Worm (Caenorhabditis elegans): ENCODE data around the gene unc-70.

unc-70 gene

DNA sequence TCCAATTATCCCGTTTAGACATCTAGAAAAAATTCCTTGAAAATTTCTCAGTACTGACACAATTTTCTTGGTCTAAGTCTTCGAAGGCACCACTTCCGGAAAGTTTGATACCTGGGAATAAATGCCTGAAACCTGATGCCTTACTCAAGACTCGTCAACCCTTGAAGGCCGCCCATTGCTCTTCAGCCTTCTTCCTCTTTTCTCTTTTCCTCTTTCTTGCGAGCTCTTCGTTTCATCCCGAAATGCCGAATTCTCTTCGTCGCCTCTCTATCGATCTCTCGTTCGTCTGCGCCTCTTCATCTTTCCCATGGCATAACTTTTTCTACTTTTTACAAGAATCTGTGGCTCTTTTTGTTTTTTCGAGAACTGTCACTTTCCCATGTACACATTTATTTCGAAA, 12.5 kb downstream of the unc-70 start:
- no peak for TF ChIP-seq aly-2 (tag; optimal IDR thresholded peaks at IDR 0.05)
- no peak for TF ChIP-seq nhr-11 (tag; optimal IDR thresholded peaks at IDR 0.05)
- peak; percentile 48 for TF ChIP-seq nfya-1 (tag; optimal IDR thresholded peaks at IDR 0.05; ENCODE audit: insufficient read depth)
- TF ChIP-seq R02D3.7 (tag; optimal IDR thresholded peaks at IDR 0.05): no peak

DNA sequence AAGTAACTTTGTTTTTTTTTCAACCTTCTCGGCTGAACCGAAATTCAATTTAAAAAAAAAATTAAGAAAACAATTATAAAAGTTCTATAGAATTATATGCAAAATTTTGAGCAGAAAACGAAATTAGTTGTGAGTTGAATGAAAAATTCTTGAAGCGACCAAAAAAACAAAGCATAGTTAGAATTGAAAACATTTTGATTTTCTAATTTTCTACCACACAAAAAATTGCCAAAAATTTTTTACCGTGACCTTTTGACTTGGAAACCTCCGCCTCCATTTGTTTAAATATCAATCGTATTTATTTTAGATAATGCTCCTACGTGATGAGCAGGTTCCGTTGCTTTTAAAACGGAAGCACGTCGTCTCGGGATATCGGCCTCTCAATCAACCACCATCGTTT, 13.6 kb downstream of the unc-70 start, which contains the start of gene K11C4.2:
Gene K11C4.2 (plus strand): TSS at position 301 of the 400 bp plus-strand sequence.
- TF ChIP-seq ama-1 (optimal IDR thresholded peaks at IDR 0.05): no peak
- no peak for TF ChIP-seq pha-4 (tag; optimal IDR thresholded peaks at IDR 0.05)
- no peak for TF ChIP-seq sea-2 (GFP tag; optimal IDR thresholded peaks at IDR 0.05)
- TF ChIP-seq zag-1 (tag; optimal IDR thresholded peaks at IDR 0.05): no peak
- no peak for TF ChIP-seq tbx-2 (tag; optimal IDR thresholded peaks at IDR 0.05)
- no peak for TF ChIP-seq daf-12 (tag; optimal IDR thresholded peaks at IDR 0.05)
- TF ChIP-seq nhr-67 (tag; optimal IDR thresholded peaks at IDR 0.05): no peak
- TF ChIP-seq nhr-237 (tag; optimal IDR thresholded peaks at IDR 0.05): no peak
- TF ChIP-seq mml-1 (tag; optimal IDR thresholded peaks at IDR 0.05): no peak
- TF ChIP-seq elt-1 (tag; optimal IDR thresholded peaks at IDR 0.05): no peak
- TF ChIP-seq nhr-77 (tag; optimal IDR thresholded peaks at IDR 0.05): no peak
- no peak for TF ChIP-seq ZK546.5 (tag; optimal IDR thresholded peaks at IDR 0.05)
- TF ChIP-seq nhr-11 (tag; optimal IDR thresholded peaks at IDR 0.05): no peak
- no peak for TF ChIP-seq ceh-16 (tag; optimal IDR thresholded peaks at IDR 0.05)
- TF ChIP-seq hmg-11 (tag; optimal IDR thresholded peaks at IDR 0.05): no peak
- TF ChIP-seq fkh-10 (GFP tag; optimal IDR thresholded peaks at IDR 0.05): no peak
- no peak for TF ChIP-seq fkh-2 (tag; optimal IDR thresholded peaks at IDR 0.05)
- no peak for TF ChIP-seq fos-1 (tag; optimal IDR thresholded peaks at IDR 0.05)
- no peak for TF ChIP-seq elt-3 (tag; optimal IDR thresholded peaks at IDR 0.05)

- no peak for TF ChIP-seq nhr-28 (tag; optimal IDR thresholded peaks at IDR 0.05)
- no peak for TF ChIP-seq ceh-9 (tag; optimal IDR thresholded peaks at IDR 0.05)
Observed at ce11 chrV:6896700-6897099, 15.6 kb downstream of the unc-70 start, which contains the start of gene K11C4.1. Gene K11C4.1, plus strand, starts transcription at chrV:6897000.

DNA sequence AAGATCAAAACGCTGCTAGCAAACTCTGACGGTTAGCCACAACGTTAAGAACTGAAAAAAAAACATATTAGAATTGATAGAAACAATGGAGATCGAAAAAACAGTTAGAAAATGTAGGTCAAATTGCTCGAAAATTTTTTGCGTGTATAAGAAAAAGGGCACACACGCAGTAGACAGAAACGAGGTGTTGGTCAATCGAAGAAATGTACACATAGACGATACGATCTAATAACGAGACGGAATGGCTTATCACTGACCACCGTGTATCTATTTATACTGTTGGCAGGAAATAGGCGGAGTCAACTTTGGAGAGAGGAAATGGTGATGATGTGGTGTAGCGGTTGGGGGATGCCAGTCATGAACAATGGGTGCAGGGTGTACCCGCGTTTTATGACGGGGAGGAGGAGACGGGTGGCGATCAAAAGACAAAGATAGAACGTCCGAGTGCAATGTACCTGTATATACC, 19.1 kb downstream of the unc-70 start, which contains the start of gene odc-1:
Gene odc-1 (minus strand): TSS at position 51 of the 466 bp plus-strand sequence.
- TF ChIP-seq unc-62 (GFP tag; optimal IDR thresholded peaks at IDR 0.05): no peak
- TF ChIP-seq pqm-1 (tag; optimal IDR thresholded peaks at IDR 0.05): peak; percentile 63
- no peak for TF ChIP-seq egl-5 (tag; optimal IDR thresholded peaks at IDR 0.05)

- TF ChIP-seq nhr-25 (tag; optimal IDR thresholded peaks at IDR 0.05) (peak; percentile 39), elt-2 (tag; optimal IDR thresholded peaks at IDR 0.05) (peak; percentile 46), nfya-1 (tag; optimal IDR thresholded peaks at IDR 0.05; ENCODE audit: insufficient read depth) (no peak)
Observed at ce11 chrV:6900814-6901592, 19.9 kb downstream of the unc-70 start.

ce11 chrV:6901943-6902549, 20.9 kb downstream of the unc-70 start:
- TF ChIP-seq ztf-11 (tag; optimal IDR thresholded peaks at IDR 0.05) (no peak), daf-12 (tag; optimal IDR thresholded peaks at IDR 0.05) (no peak)

DNA sequence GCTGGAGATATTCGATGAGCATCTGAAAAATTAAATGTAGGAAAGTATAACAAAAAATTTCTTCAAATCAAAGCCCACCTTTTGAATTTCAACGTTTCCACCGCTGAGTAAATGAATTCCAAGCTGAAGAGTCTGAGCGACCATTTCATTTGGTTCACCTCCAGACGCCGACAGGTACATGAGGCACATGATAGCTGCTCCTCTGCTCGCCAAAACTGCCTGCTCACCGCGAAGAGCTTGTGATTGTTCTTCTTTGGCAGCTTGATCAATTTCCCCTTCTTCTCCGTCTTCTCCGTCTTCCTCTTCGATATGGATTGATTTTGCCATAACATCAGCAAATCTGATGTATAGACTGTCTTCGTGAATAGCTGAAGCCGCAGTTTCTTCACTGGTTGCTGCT, 25.3 kb downstream of the unc-70 start:
- TF ChIP-seq daf-12 (tag; optimal IDR thresholded peaks at IDR 0.05) (no peak), hmg-11 (tag; optimal IDR thresholded peaks at IDR 0.05) (no peak), fkh-2 (tag; optimal IDR thresholded peaks at IDR 0.05) (no peak), nhr-12 (tag; optimal IDR thresholded peaks at IDR 0.05) (no peak), nhr-11 (tag; optimal IDR thresholded peaks at IDR 0.05) (no peak), lin-15B (tag; optimal IDR thresholded peaks at IDR 0.05) (no peak), nhr-23 (tag; optimal IDR thresholded peaks at IDR 0.05) (no peak), fos-1 (tag; optimal IDR thresholded peaks at IDR 0.05) (no peak), ztf-11 (tag; optimal IDR thresholded peaks at IDR 0.05) (no peak), mdl-1 (tag; optimal IDR thresholded peaks at IDR 0.05) (no peak), ama-1 (optimal IDR thresholded peaks at IDR 0.05) (no peak), unc-62 (GFP tag; optimal IDR thresholded peaks at IDR 0.05) (no peak), snpc-4 (tag; optimal IDR thresholded peaks at IDR 0.05) (no peak), egl-27 (tag; optimal IDR thresholded peaks at IDR 0.05) (no peak)
